Worm (Caenorhabditis elegans) whole organism, L1 larva: ENCODE results near the gene cbn-1.

Experiments
- aha-1 ChIP-seq: fragments of 150-350 bp; optimal IDR thresholded peaks from 2 replicates; lab custom pipeline; 2014; ENCODE audit warnings: missing biosample characterization, missing genetic modification characterization
- alr-1 ChIP-seq: fragments of 200-800 bp; sonication (Bioruptor generic); optimal IDR thresholded peaks from 2 replicates; lab custom pipeline; 2018; ENCODE audit warnings: borderline replicate concordance, mild to moderate bottlenecking, missing genetic modification characterization, missing compliant biosample characterization
- ama-1 ChIP-seq: fragments of 150-350 bp; optimal IDR thresholded peaks from 2 replicates; lab custom pipeline; 2014
- blmp-1 ChIP-seq: fragments of 150-350 bp; optimal IDR thresholded peaks from 2 replicates; lab custom pipeline; 2014; ENCODE audit warnings: missing biosample characterization, missing genetic modification characterization
- ceh-8 ChIP-seq: fragments of 200-800 bp; sonication (Bioruptor generic); optimal IDR thresholded peaks from 2 replicates; lab custom pipeline; 2018; ENCODE audit warnings: mild to moderate bottlenecking, missing genetic modification characterization, moderate library complexity, missing compliant biosample characterization
- dsc-1 ChIP-seq: sonication (generic microtip); optimal IDR thresholded peaks from 2 replicates; lab custom pipeline; 2016; ENCODE audit warnings: mild to moderate bottlenecking, missing genetic modification characterization, missing compliant biosample characterization
- efl-1 ChIP-seq, 4 experiments: fragments of 150-350 bp; optimal IDR thresholded peaks in 3 of 4; peaks in 1 of 4; 1 replicate in 1 of 4; 2 replicates in 3 of 4; lab custom pipeline; 2014; ENCODE audit warnings: missing biosample characterization in 2 of 4, missing genetic modification characterization in 2 of 4, missing genetic modification reagents in 2 of 4
- efl-3 ChIP-seq: fragments of 200-800 bp; sonication (Bioruptor generic); optimal IDR thresholded peaks from 2 replicates; lab custom pipeline; 2018; ENCODE audit warnings: mild to moderate bottlenecking, missing genetic modification characterization, missing compliant biosample characterization
- egl-27 ChIP-seq, 2 experiments: fragments of 150-350 bp in 1 of 2; sonication (generic microtip); optimal IDR thresholded peaks; 3 replicates each; lab custom pipeline; 2017 to 2018; ENCODE audit warnings: missing biosample characterization in 2 of 2, missing genetic modification characterization in 2 of 2, missing genetic modification reagents in 2 of 2
- elt-2 ChIP-seq: sonication (generic microtip); optimal IDR thresholded peaks from 2 replicates; lab custom pipeline; 2016; ENCODE audit warnings: missing genetic modification characterization, mild to moderate bottlenecking, inconsistent platforms, missing compliant biosample characterization, missing genetic modification reagents
- fkh-10 ChIP-seq: sonication (generic microtip); optimal IDR thresholded peaks from 2 replicates; lab custom pipeline; 2017; ENCODE audit warnings: missing biosample characterization, missing genetic modification reagents, missing genetic modification characterization
- fkh-4 ChIP-seq: sonication (generic microtip); optimal IDR thresholded peaks from 2 replicates; lab custom pipeline; 2016; ENCODE audit warnings: missing compliant biosample characterization, missing genetic modification characterization, borderline replicate concordance
- grh-1 ChIP-seq: fragments of 200-800 bp; sonication (Bioruptor generic); IDR thresholded peaks from 2 replicates; pipeline ENCODE4 v1.3.6; 2022; ENCODE audit warnings: missing genetic modification reagents, missing genetic modification characterization, missing compliant biosample characterization
- hlh-17 ChIP-seq: fragments of 200-800 bp; sonication (Bioruptor generic); optimal IDR thresholded peaks from 2 replicates; lab custom pipeline; 2018; ENCODE audit warnings: missing genetic modification characterization, mild to moderate bottlenecking, missing compliant biosample characterization, moderate library complexity, borderline replicate concordance
- irx-1 ChIP-seq: sonication (generic microtip); optimal IDR thresholded peaks from 2 replicates; lab custom pipeline; 2016; ENCODE audit warnings: missing genetic modification characterization, missing compliant biosample characterization
- lin-14 ChIP-seq: fragments of 200-800 bp; sonication (Bioruptor generic); optimal IDR thresholded peaks from 2 replicates; lab custom pipeline; 2018; ENCODE audit warnings: mild to moderate bottlenecking, missing genetic modification characterization, moderate library complexity, missing compliant biosample characterization
- lin-35 ChIP-seq, 2 experiments: fragments of 150-350 bp; optimal IDR thresholded peaks; 2 replicates each; lab custom pipeline; 2014; ENCODE audit warnings: missing biosample characterization in 2 of 2, missing genetic modification characterization in 2 of 2, missing genetic modification reagents in 2 of 2
- lin-39 ChIP-seq: fragments of 150-350 bp; optimal IDR thresholded peaks from 2 replicates; lab custom pipeline; 2014; ENCODE audit warnings: missing biosample characterization, missing genetic modification reagents, missing genetic modification characterization
- mdl-1 ChIP-seq, 2 experiments: fragments of 150-350 bp; optimal IDR thresholded peaks; 2 replicates each; lab custom pipeline; 2014 to 2017; ENCODE audit warnings: missing biosample characterization in 2 of 2, missing genetic modification characterization in 2 of 2, inconsistent platforms in 1 of 2
- nhr-11 ChIP-seq: fragments of 150-350 bp; optimal IDR thresholded peaks from 2 replicates; lab custom pipeline; 2014; ENCODE audit warnings: missing biosample characterization, missing genetic modification characterization
- nhr-12 ChIP-seq: sonication (generic microtip); optimal IDR thresholded peaks from 2 replicates; lab custom pipeline; 2017; ENCODE audit warnings: missing biosample characterization, missing genetic modification characterization
- nhr-19 ChIP-seq: fragments of 200-800 bp; sonication (Bioruptor generic); conservative IDR thresholded peaks from 2 replicates; pipeline ENCODE4 v1.3.6; 2022; ENCODE audit warnings: missing genetic modification characterization, missing compliant biosample characterization
- nhr-237 ChIP-seq: fragments of 150-350 bp; optimal IDR thresholded peaks from 2 replicates; lab custom pipeline; 2014; ENCODE audit warnings: missing biosample characterization, missing genetic modification characterization
- nhr-28 ChIP-seq: fragments of 150-350 bp; optimal IDR thresholded peaks from 2 replicates; lab custom pipeline; 2014; ENCODE audit warnings: missing biosample characterization, missing genetic modification characterization
- nhr-47 ChIP-seq: sonication (generic microtip); optimal IDR thresholded peaks from 2 replicates; lab custom pipeline; 2016; ENCODE audit warnings: mild to moderate bottlenecking, missing genetic modification characterization, moderate library complexity, missing compliant biosample characterization
- nhr-77 ChIP-seq: fragments of 150-350 bp; optimal IDR thresholded peaks from 2 replicates; lab custom pipeline; 2014; ENCODE audit warnings: missing biosample characterization, missing genetic modification characterization
- nhr-84 ChIP-seq: sonication (generic microtip); optimal IDR thresholded peaks from 2 replicates; lab custom pipeline; 2017; ENCODE audit warnings: missing biosample characterization, missing genetic modification characterization
- nhr-85 ChIP-seq: sonication (generic microtip); peaks from one replicate; lab custom pipeline; 2016; ENCODE audit warnings: missing genetic modification characterization, inconsistent platforms, missing compliant biosample characterization
- pax-3 ChIP-seq: fragments of 200-800 bp; sonication (Bioruptor generic); optimal IDR thresholded peaks from 2 replicates; lab custom pipeline; 2018; ENCODE audit warnings: mild to moderate bottlenecking, missing genetic modification characterization, moderate library complexity, missing compliant biosample characterization
- rnt-1 ChIP-seq: sonication (generic microtip); optimal IDR thresholded peaks from 2 replicates; lab custom pipeline; 2016; ENCODE audit warnings: mild to moderate bottlenecking, missing genetic modification characterization, moderate library complexity, missing compliant biosample characterization
- skn-1 ChIP-seq: fragments of 150-350 bp; optimal IDR thresholded peaks from 2 replicates; lab custom pipeline; 2014; ENCODE audit warnings: missing biosample characterization, missing genetic modification characterization
- sptf-1 ChIP-seq: fragments of 150-350 bp; optimal IDR thresholded peaks from 2 replicates; lab custom pipeline; 2014; ENCODE audit warnings: missing biosample characterization, missing genetic modification characterization
- unc-130 ChIP-seq: fragments of 150-350 bp; optimal IDR thresholded peaks from 2 replicates; lab custom pipeline; 2017; ENCODE audit warnings: missing biosample characterization, missing genetic modification characterization, inconsistent platforms
- unc-30 ChIP-seq: sonication (generic microtip); optimal IDR thresholded peaks from 2 replicates; lab custom pipeline; 2017; ENCODE audit warnings: missing biosample characterization, missing genetic modification characterization
- unc-62 ChIP-seq: fragments of 150-350 bp; optimal IDR thresholded peaks from 2 replicates; lab custom pipeline; 2014; ENCODE audit warnings: missing biosample characterization, missing genetic modification reagents, missing genetic modification characterization
- vab-15 ChIP-seq: sonication (generic microtip); optimal IDR thresholded peaks from 2 replicates; lab custom pipeline; 2017; ENCODE audit warnings: missing genotype, mild to moderate bottlenecking, missing genetic modification characterization, missing compliant biosample characterization
- xbp-1 ChIP-seq: sonication (generic microtip); optimal IDR thresholded peaks from 2 replicates; lab custom pipeline; 2016; ENCODE audit warnings: missing genetic modification characterization, missing compliant biosample characterization
- zip-4 ChIP-seq: fragments of 200-800 bp; sonication (Bioruptor generic); optimal IDR thresholded peaks from 2 replicates; lab custom pipeline; 2018; ENCODE audit warnings: mild to moderate bottlenecking, missing genetic modification characterization, moderate library complexity, missing compliant biosample characterization

cbn-1 gene

DNA sequence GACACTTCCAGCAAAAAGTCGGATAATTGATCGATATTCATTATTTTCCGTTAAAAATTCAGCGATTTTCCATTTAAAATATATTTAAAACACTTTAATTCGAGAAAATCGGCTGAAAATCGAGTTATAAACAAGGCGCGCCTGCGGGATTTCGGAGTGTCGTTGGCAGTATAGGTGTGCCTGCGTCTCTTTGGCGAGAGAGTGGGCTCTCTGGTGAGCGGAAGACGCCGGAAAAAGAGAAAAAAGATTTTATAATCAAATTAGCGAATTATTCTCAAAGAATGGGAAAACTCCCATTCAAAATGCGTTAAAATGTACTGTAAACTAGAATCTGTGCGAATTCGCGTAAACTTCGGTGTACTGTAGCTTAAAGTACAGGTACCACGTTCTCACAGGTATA is 15.4 kb upstream of the cbn-1 start, which contains the start of gene D1069.3 (continued):
- no peak for TF ChIP-seq sptf-1 (tag; lab: Kevin White, UChicago)
- TF ChIP-seq dsc-1 (tag; lab: Kevin White, UChicago) = peak; percentile 21
- no peak for TF ChIP-seq zip-4
- 0 out of 2 replicates have a peak, but pooled peaks have one; percentile 23 for TF ChIP-seq nhr-19 (GFP tag; lab: Robert Waterston, UW)
- no peak for TF ChIP-seq nhr-11 (tag; lab: Kevin White, UChicago)
- TF ChIP-seq skn-1 (tag; lab: Kevin White, UChicago) = peak; percentile 39
- TF ChIP-seq nhr-77 = no peak
- TF ChIP-seq lin-14 (GFP tag; lab: Kevin White, UChicago) = no peak
- no peak for TF ChIP-seq efl-3 (GFP tag; lab: Kevin White, UChicago)
- TF ChIP-seq irx-1 (tag; lab: Kevin White, UChicago) = no peak
- peak; percentile 24 for TF ChIP-seq unc-130 (tag; lab: Kevin White, UChicago)
- TF ChIP-seq mdl-1 (tag; optimal IDR thresholded peaks at IDR 0.05; lab: Kevin White, UChicago) = no peak
- TF ChIP-seq nhr-12 (tag; lab: Kevin White, UChicago) = no peak
- no peak for TF ChIP-seq fkh-4 (tag; lab: Kevin White, UChicago)
- TF ChIP-seq ama-1 (lab: Kevin White, UChicago) = no peak
- TF ChIP-seq pax-3 = no peak
- peak; percentile 39 for TF ChIP-seq nhr-85
- TF ChIP-seq lin-35 (GFP tag; optimal IDR thresholded peaks at IDR 0.05; lab: Kevin White, UChicago) = peak; percentile 51 to 52
- TF ChIP-seq hlh-17 = no peak
- TF ChIP-seq efl-1 (optimal IDR thresholded peaks at IDR 0.05; lab: Kevin White, UChicago) = peak; percentile 62 to 65
- peak; percentile 53 to 90 for TF ChIP-seq efl-1 (GFP tag; optimal IDR thresholded peaks at IDR 0.05 in 1 of 2; lab: Kevin White, UChicago)
- peak; percentile 48 for TF ChIP-seq xbp-1 (tag; lab: Kevin White, UChicago)
- TF ChIP-seq alr-1 = no peak
- TF ChIP-seq egl-27 (tag; optimal IDR thresholded peaks at IDR 0.05; lab: Kevin White, UChicago) = no peak
- TF ChIP-seq grh-1 (GFP tag; lab: Robert Waterston, UW) = no peak
- no peak for TF ChIP-seq aha-1 (tag; lab: Kevin White, UChicago)
- no peak for TF ChIP-seq vab-15 (tag; lab: Kevin White, UChicago)
- no peak for TF ChIP-seq nhr-28
- TF ChIP-seq elt-2 (tag; lab: Kevin White, UChicago) = no peak
- no peak for TF ChIP-seq lin-39 (tag; lab: Kevin White, UChicago)
- peak; percentile 74 for TF ChIP-seq nhr-47
- peak; percentile 4 for TF ChIP-seq blmp-1 (tag; lab: Kevin White, UChicago)
- TF ChIP-seq rnt-1 (tag; lab: Kevin White, UChicago) = no peak
- no peak for TF ChIP-seq unc-62 (GFP tag; lab: Kevin White, UChicago)
- no peak for TF ChIP-seq nhr-237 (tag; lab: Kevin White, UChicago)

- no peak for TF ChIP-seq unc-30 (tag; lab: Kevin White, UChicago)
- no peak for TF ChIP-seq blmp-1 (tag; lab: Kevin White, UChicago)
- no peak for TF ChIP-seq lin-39 (tag; lab: Kevin White, UChicago)
- no peak for TF ChIP-seq nhr-47
- TF ChIP-seq nhr-84 (tag; lab: Kevin White, UChicago) = no peak
- TF ChIP-seq unc-130 (tag; lab: Kevin White, UChicago) = no peak
- TF ChIP-seq, all 84 proteins: peak for 0
Observed at ce11 chrII:341282-341681, 9.0 kb upstream of the cbn-1 start.

- no peak for TF ChIP-seq efl-1 (optimal IDR thresholded peaks at IDR 0.05; lab: Kevin White, UChicago)
- peak in 1 of 2 experiments; percentile 28 for TF ChIP-seq efl-1 (GFP tag; optimal IDR thresholded peaks at IDR 0.05 in 1 of 2; lab: Kevin White, UChicago)
- TF ChIP-seq irx-1 (tag; lab: Kevin White, UChicago) = no peak
Observed at ce11 chrII:340714-341113, 8.4 kb upstream of the cbn-1 start.

ce11 chrII:340224-340623 is 7.9 kb upstream of the cbn-1 start, which contains the start of gene clc-31:
Gene clc-31 (plus strand): TSS chrII:340524.
- TF ChIP-seq fkh-10 (GFP tag; lab: Kevin White, UChicago) (no peak), ceh-8 (GFP tag; lab: Kevin White, UChicago) (peak; percentile 87)
- TF ChIP-seq, all 84 proteins: peak for 1
